Fruit fly (Drosophila melanogaster): ENCODE results near the gene slo.

Gene slo

dm6 chr3R:24719314-24720290 is 57.3 kb downstream of the slo start, which contains the start of the genes CG13630 and tok (continued):
- TF ChIP-seq Abd-B (GFP tag; optimal IDR thresholded peaks at IDR 0.05): no peak
- no peak for TF ChIP-seq CG6854 (GFP tag; optimal IDR thresholded peaks at IDR 0.05)
- no peak for TF ChIP-seq hth (optimal IDR thresholded peaks at IDR 0.05)
- no peak for TF ChIP-seq Oli (tag; optimal IDR thresholded peaks at IDR 0.05)
- TF ChIP-seq Dbx (GFP tag; IDR thresholded peaks at IDR 0.05): no peak
- peak; percentile 13 for TF ChIP-seq CG17186 (GFP tag; optimal IDR thresholded peaks at IDR 0.05)
- no peak for TF ChIP-seq Ssrp (tag; optimal IDR thresholded peaks at IDR 0.05)
- TF ChIP-seq pita (GFP tag; optimal IDR thresholded peaks at IDR 0.05): no peak
- peak; percentile 88 for TF ChIP-seq HLH4C (GFP tag; IDR thresholded peaks at IDR 0.05; ENCODE audit: partially characterized antibody)
- no peak for TF ChIP-seq CG9932 (GFP tag; IDR thresholded peaks at IDR 0.05)
- no peak for TF ChIP-seq CG1233 (GFP tag; optimal IDR thresholded peaks at IDR 0.05)
- no peak for TF ChIP-seq Trl (optimal IDR thresholded peaks at IDR 0.05)
- TF ChIP-seq Trl (GFP tag; optimal IDR thresholded peaks at IDR 0.05): no peak
- TF ChIP-seq ci (GFP tag; IDR thresholded peaks at IDR 0.05): no peak
- TF ChIP-seq unpg (GFP tag; optimal IDR thresholded peaks at IDR 0.05): no peak
- no peak for TF ChIP-seq CG43689 (GFP tag; IDR thresholded peaks at IDR 0.05)
- no peak for TF ChIP-seq CTCF (GFP tag; optimal IDR thresholded peaks at IDR 0.05)
- no peak for TF ChIP-seq gsb (GFP tag; IDR thresholded peaks at IDR 0.05)
- TF ChIP-seq Mrtf (GFP tag; IDR thresholded peaks at IDR 0.05): no peak
- no peak for TF ChIP-seq org-1 (GFP tag; optimal IDR thresholded peaks at IDR 0.05)
- TF ChIP-seq CG12155 (GFP tag; optimal IDR thresholded peaks at IDR 0.05): no peak
- TF ChIP-seq Dfd (GFP tag; optimal IDR thresholded peaks at IDR 0.05): no peak
- no peak for TF ChIP-seq Lhr (GFP tag; optimal IDR thresholded peaks at IDR 0.05)
- TF ChIP-seq ERR (GFP tag; optimal IDR thresholded peaks at IDR 0.05): no peak
- no peak for TF ChIP-seq CG16815 (GFP tag; optimal IDR thresholded peaks at IDR 0.05)
- no peak for TF ChIP-seq Gug (GFP tag; IDR thresholded peaks at IDR 0.05)
- TF ChIP-seq abd-A (tag; optimal IDR thresholded peaks at IDR 0.05): no peak
- no peak for TF ChIP-seq gcm (GFP tag; optimal IDR thresholded peaks at IDR 0.05)
- TF ChIP-seq lmd (GFP tag; IDR thresholded peaks at IDR 0.05): no peak
- no peak for TF ChIP-seq CG9437 (GFP tag; optimal IDR thresholded peaks at IDR 0.05)
- peak; percentile 66 for TF ChIP-seq vnd (GFP tag; IDR thresholded peaks at IDR 0.05; ENCODE audit: partially characterized antibody)
- no peak for TF ChIP-seq wek (GFP tag; optimal IDR thresholded peaks at IDR 0.05)
- no peak for TF ChIP-seq fd64A (GFP tag; optimal IDR thresholded peaks at IDR 0.05)
- TF ChIP-seq cwo (GFP tag; optimal IDR thresholded peaks at IDR 0.05): no peak
- no peak for TF ChIP-seq CG2678 (tag; optimal IDR thresholded peaks at IDR 0.05)
- TF ChIP-seq HmgD (GFP tag; optimal IDR thresholded peaks at IDR 0.05): no peak
- TF ChIP-seq CG7357 (GFP tag; IDR thresholded peaks at IDR 0.05): no peak
- TF ChIP-seq da (GFP tag; optimal IDR thresholded peaks at IDR 0.05): no peak
- TF ChIP-seq Scr (GFP tag; IDR thresholded peaks at IDR 0.05; ENCODE audit: partially characterized antibody): peak; percentile 78
- TF ChIP-seq amos (GFP tag; IDR thresholded peaks at IDR 0.05; ENCODE audit: partially characterized antibody): peak; percentile 81
- TF ChIP-seq inv (GFP tag; IDR thresholded peaks at IDR 0.05; ENCODE audit: partially characterized antibody): peak; percentile 69
- no peak for TF ChIP-seq CG15269 (tag; optimal IDR thresholded peaks at IDR 0.05)
- TF ChIP-seq Gsc (GFP tag; IDR thresholded peaks at IDR 0.05): no peak
- TF ChIP-seq CG15514 (GFP tag; optimal IDR thresholded peaks at IDR 0.05): peak; percentile 45
- TF ChIP-seq Dad (GFP tag; optimal IDR thresholded peaks at IDR 0.05): no peak
- TF ChIP-seq CG34422 (GFP tag; IDR thresholded peaks at IDR 0.05): no peak
- TF ChIP-seq Pdp1 (GFP tag; optimal IDR thresholded peaks at IDR 0.05): peak in 1 of 2 experiments; percentile 18
- no peak for TF ChIP-seq CG14014 (GFP tag; IDR thresholded peaks at IDR 0.05)
- TF ChIP-seq lov (optimal IDR thresholded peaks at IDR 0.05): no peak
- TF ChIP-seq lov (GFP tag; IDR thresholded peaks at IDR 0.05): no peak
